Worm (Caenorhabditis elegans): ENCODE results near the gene Y38E10A.14.
A peak's percentile ranks its signal among the peaks of the same experiment; 100 is the strongest.

The Y38E10A.14 gene

DNA sequence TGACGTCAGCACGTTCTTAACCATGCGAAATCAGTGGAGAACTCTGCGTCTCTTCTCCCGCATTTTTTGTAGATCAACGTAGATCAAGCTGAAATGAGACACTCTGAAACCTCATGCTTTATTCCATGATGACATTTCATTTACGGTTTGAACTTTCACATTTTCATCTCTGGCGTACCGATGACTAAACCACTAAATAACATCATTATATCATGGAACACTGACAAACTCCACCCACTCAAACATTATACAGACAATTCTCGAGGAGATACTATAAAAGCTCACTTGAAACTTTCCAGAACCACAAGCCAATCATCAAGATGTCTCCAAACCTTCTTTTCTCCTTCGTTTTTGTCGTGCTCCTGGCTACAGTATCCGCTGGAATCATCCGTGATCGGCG is 2.6 kb upstream of the Y38E10A.14 start, which contains the start of gene nspe-7:
Gene nspe-7, plus strand, starts transcription at position 301 of the 400 bp plus-strand sequence.
- TF ChIP-seq madf-6 (GFP tag; IDR thresholded peaks at IDR 0.05): no peak
- no peak for TF ChIP-seq akir-1 (GFP tag; optimal IDR thresholded peaks at IDR 0.05)
- TF ChIP-seq dox-1 (GFP tag; IDR thresholded peaks at IDR 0.05): no peak
- no peak for TF ChIP-seq cebp-1 (GFP tag; IDR thresholded peaks at IDR 0.05)
- no peak for TF ChIP-seq cebp-1 (tag; optimal IDR thresholded peaks at IDR 0.05)
- no peak for TF ChIP-seq Y56A3A.18 (GFP tag; IDR thresholded peaks at IDR 0.05)
- TF ChIP-seq aptf-2 (GFP tag; conservative IDR thresholded peaks at IDR 0.05): no peak
- TF ChIP-seq fkh-3 (tag; optimal IDR thresholded peaks at IDR 0.05): no peak
- no peak for TF ChIP-seq ccch-3 (GFP tag; optimal IDR thresholded peaks at IDR 0.05)
- no peak for TF ChIP-seq ztf-22 (GFP tag; optimal IDR thresholded peaks at IDR 0.05)
- TF ChIP-seq ceh-100 (GFP tag; IDR thresholded peaks at IDR 0.05): no peak
- no peak for TF ChIP-seq tbx-9 (tag; optimal IDR thresholded peaks at IDR 0.05; ENCODE audit: borderline replicate concordance)
- TF ChIP-seq ceh-79 (tag; optimal IDR thresholded peaks at IDR 0.05): no peak
- no peak for TF ChIP-seq athp-1 (tag; optimal IDR thresholded peaks at IDR 0.05)
- TF ChIP-seq lin-26 (GFP tag; IDR thresholded peaks at IDR 0.05): no peak
- no peak for TF ChIP-seq Y53G8AR.9 (GFP tag; conservative IDR thresholded peaks at IDR 0.05)
- no peak for TF ChIP-seq D2030.7 (GFP tag; IDR thresholded peaks at IDR 0.05)
- TF ChIP-seq egrh-3 (GFP tag; IDR thresholded peaks at IDR 0.05): no peak
- no peak for TF ChIP-seq mxl-1 (tag; optimal IDR thresholded peaks at IDR 0.05)
- no peak for TF ChIP-seq lag-1 (GFP tag; IDR thresholded peaks at IDR 0.05)

DNA sequence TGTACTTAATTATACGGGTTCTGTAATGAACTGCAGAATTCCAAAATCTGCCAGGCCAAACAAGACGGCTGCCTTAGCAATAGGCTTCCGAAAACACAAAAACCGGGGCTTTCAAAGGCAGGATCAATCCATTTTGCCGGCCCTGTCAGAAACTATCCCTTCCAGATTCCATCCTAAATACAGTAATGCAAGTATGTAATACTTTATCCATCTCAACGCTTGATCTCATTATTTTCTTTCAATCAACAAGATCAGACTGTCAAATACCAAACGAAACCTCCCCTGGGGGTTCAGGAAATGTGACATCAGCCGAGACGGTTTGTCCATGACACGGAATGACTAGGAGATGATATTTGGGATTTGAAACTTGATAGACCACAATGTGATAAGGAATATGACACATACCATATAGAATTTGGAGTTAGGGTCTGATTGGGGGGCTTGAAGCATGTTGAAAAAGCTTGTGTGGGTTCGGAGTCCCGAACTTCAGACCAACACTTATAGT is 1.8 kb upstream of the Y38E10A.14 start:
- no peak for TF ChIP-seq egl-18 (GFP tag; IDR thresholded peaks at IDR 0.05)
- TF ChIP-seq lin-40 (tag; optimal IDR thresholded peaks at IDR 0.05): no peak

- no peak for TF ChIP-seq akir-1 (GFP tag; optimal IDR thresholded peaks at IDR 0.05)
- TF ChIP-seq ztf-26 (tag; optimal IDR thresholded peaks at IDR 0.05): peak; percentile 8
- TF ChIP-seq lin-40 (tag; optimal IDR thresholded peaks at IDR 0.05): peak; percentile 37
Measured at ce11 chrII:12625673-12626072, 1.3 kb upstream of the Y38E10A.14 start.

- TF ChIP-seq dox-1 (GFP tag; IDR thresholded peaks at IDR 0.05) (no peak), B0035.1 (tag; optimal IDR thresholded peaks at IDR 0.05) (no peak)
Measured at ce11 chrII:12622843-12623242, 1.5 kb downstream of the Y38E10A.14 start.

ce11 chrII:12621908-12622566 is 2.3 kb downstream of the Y38E10A.14 start, which contains the start of gene nspe-8:
TSS of gene nspe-8 (minus strand) at chrII:12621958.
- no peak for TF ChIP-seq D2030.7 (GFP tag; IDR thresholded peaks at IDR 0.05)

ce11 chrII:12620764-12621163 is 3.6 kb downstream of the Y38E10A.14 start, which contains the start of gene nspe-1:
TSS of gene nspe-1 (minus strand) at chrII:12620864.
- TF ChIP-seq nfya-2 (GFP tag; IDR thresholded peaks at IDR 0.05) (no peak), B0035.1 (tag; optimal IDR thresholded peaks at IDR 0.05) (no peak), tbx-9 (tag; optimal IDR thresholded peaks at IDR 0.05; ENCODE audit: borderline replicate concordance) (no peak), Y56A3A.18 (GFP tag; IDR thresholded peaks at IDR 0.05) (no peak), sea-2 (GFP tag; IDR thresholded peaks at IDR 0.05) (no peak), F49E8.2 (tag; optimal IDR thresholded peaks at IDR 0.05; ENCODE audit: insufficient read depth) (no peak), ceh-58 (GFP tag; IDR thresholded peaks at IDR 0.05) (no peak), hmg-20 (GFP tag; IDR thresholded peaks at IDR 0.05) (no peak), madf-10 (tag; optimal IDR thresholded peaks at IDR 0.05) (no peak), lsl-1 (GFP tag; optimal IDR thresholded peaks at IDR 0.05) (no peak), madf-3 (GFP tag; IDR thresholded peaks at IDR 0.05) (no peak), snpc-3.4 (tag; optimal IDR thresholded peaks at IDR 0.05) (no peak), K11D2.4 (GFP tag; IDR thresholded peaks at IDR 0.05) (no peak), gei-17 (GFP tag; optimal IDR thresholded peaks at IDR 0.05) (no peak), aptf-2 (GFP tag; conservative IDR thresholded peaks at IDR 0.05) (no peak), mes-4 (tag; optimal IDR thresholded peaks at IDR 0.05) (no peak), fkh-3 (tag; optimal IDR thresholded peaks at IDR 0.05) (no peak), somi-1 (GFP tag; optimal IDR thresholded peaks at IDR 0.05) (no peak)

Measured in whole organism, young adult.